Fruit fly (Drosophila melanogaster) whole organism, pupa: ENCODE measurements around the gene CG34348.

ENCODE experiments used
- CG10348 ChIP-seq: fragments of 200-800 bp; sonication (Bioruptor generic); IDR thresholded peaks from 2 replicates; pipeline ENCODE4 v1.3.6; 2022; ENCODE audit warnings: missing biosample characterization, missing genetic modification characterization
- CG15710 ChIP-seq: fragments of 200-800 bp; sonication (Bioruptor generic); optimal IDR thresholded peaks from 2 replicates; lab custom pipeline; 2018; ENCODE audit warnings: missing biosample characterization, mild to moderate bottlenecking, missing genetic modification characterization, moderate library complexity
- CG34367 ChIP-seq: fragments of 200-800 bp; sonication (Bioruptor generic); optimal IDR thresholded peaks from 2 replicates; lab custom pipeline; 2018; ENCODE audit warnings: missing biosample characterization, mild to moderate bottlenecking, missing genetic modification characterization
- CG8159 ChIP-seq: fragments of 200-800 bp; sonication (Bioruptor generic); optimal IDR thresholded peaks from 3 replicates; lab custom pipeline; 2018; ENCODE audit warnings: missing biosample characterization, mild to moderate bottlenecking, missing genetic modification characterization, moderate library complexity
- CG8301 ChIP-seq: fragments of 200-800 bp; sonication (Bioruptor generic); optimal IDR thresholded peaks from 2 replicates; lab custom pipeline; 2018; ENCODE audit warnings: missing biosample characterization, mild to moderate bottlenecking, missing genetic modification characterization
- D1 ChIP-seq: fragments of 200-800 bp; sonication (Bioruptor generic); optimal IDR thresholded peaks from 2 replicates; lab custom pipeline; 2018; ENCODE audit warnings: missing biosample characterization, mild to moderate bottlenecking, missing genetic modification characterization, moderate library complexity
- EcR ChIP-seq: fragments of 200-800 bp; sonication (Bioruptor generic); optimal IDR thresholded peaks from 3 replicates; lab custom pipeline; 2019; ENCODE audit warnings: missing biosample characterization, missing genetic modification characterization, mild to moderate bottlenecking, moderate library complexity, missing genetic modification reagents
- Pif1A ChIP-seq: fragments of 200-800 bp; sonication (Bioruptor generic); optimal IDR thresholded peaks from 3 replicates; lab custom pipeline; 2016; ENCODE audit warnings: missing biosample characterization, missing genetic modification characterization
- gl ChIP-seq: fragments of 200-800 bp; sonication (Bioruptor generic); optimal IDR thresholded peaks from 2 replicates; lab custom pipeline; 2018; ENCODE audit warnings: missing biosample characterization, mild to moderate bottlenecking, missing genetic modification characterization

dm6 chrX:11348829-11349228 lies 9.2 kb downstream of the CG34348 start, which contains the start of gene CG1738:
- TF ChIP-seq D1 (tag; lab: Kevin White, UChicago) = no peak
- TF ChIP-seq CG8159 = no peak
- no peak for TF ChIP-seq CG15710 (tag; lab: Kevin White, UChicago)
- TF ChIP-seq EcR (GFP tag; lab: Kevin White, UChicago) = no peak
- no peak for TF ChIP-seq CG34367
- no peak for TF ChIP-seq Pif1A (GFP tag; lab: Kevin White, UChicago)
- TF ChIP-seq CG10348 (GFP tag; lab: Robert Waterston, UW) = no peak
- no peak for TF ChIP-seq CG8301 (tag; lab: Kevin White, UChicago)
- no peak for TF ChIP-seq gl (tag; lab: Kevin White, UChicago)
